Worm (Caenorhabditis elegans): ENCODE data around the gene sorb-1.

The sorb-1 gene

DNA sequence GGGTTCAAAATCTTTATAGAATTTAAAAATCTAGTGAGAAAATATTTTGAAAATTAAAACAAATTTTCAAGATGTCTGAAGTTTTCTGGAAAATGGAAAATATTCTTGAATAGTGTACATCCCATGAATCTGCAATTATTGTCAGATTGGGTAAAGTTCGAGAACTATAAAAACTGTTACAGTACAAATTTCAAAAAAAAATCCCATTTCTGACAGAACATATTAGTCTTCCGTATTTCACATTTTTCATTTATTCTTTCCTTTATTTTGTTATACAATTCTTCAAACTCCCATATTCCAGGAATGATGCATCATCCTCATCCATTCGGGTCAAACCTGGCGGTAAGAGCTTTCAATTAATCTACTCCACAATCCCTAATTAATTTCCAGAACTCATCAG lies at the start of gene sorb-1:
Gene sorb-1, plus strand, starts transcription at position 301 of the 400 bp plus-strand sequence.
- no peak for TF ChIP-seq tra-1 (GFP tag; IDR thresholded peaks at IDR 0.05)
- TF ChIP-seq pha-4 (GFP tag; IDR thresholded peaks at IDR 0.05) = no peak
- no peak for TF ChIP-seq pha-4 (tag; optimal IDR thresholded peaks at IDR 0.05)
- TF ChIP-seq egl-27 (tag; optimal IDR thresholded peaks at IDR 0.05) = no peak
- no peak for TF ChIP-seq gei-8 (GFP tag; optimal IDR thresholded peaks at IDR 0.05)
- TF ChIP-seq nhr-41 (GFP tag; IDR thresholded peaks at IDR 0.05) = no peak
- no peak for TF ChIP-seq lir-3 (tag; optimal IDR thresholded peaks at IDR 0.05)
- no peak for TF ChIP-seq snpc-4 (tag; optimal IDR thresholded peaks at IDR 0.05)
- TF ChIP-seq daf-8 (GFP tag; IDR thresholded peaks at IDR 0.05) = no peak
- peak in 1 of 2 experiments; percentile 21 for TF ChIP-seq unc-62 (GFP tag; optimal IDR thresholded peaks at IDR 0.05 in 1 of 2)
- TF ChIP-seq unc-62 (tag; optimal IDR thresholded peaks at IDR 0.05) = no peak
- TF ChIP-seq unc-130 (GFP tag; optimal IDR thresholded peaks at IDR 0.05) = no peak
- TF ChIP-seq nhr-77 (tag; optimal IDR thresholded peaks at IDR 0.05) = no peak
- TF ChIP-seq aha-1 (tag) = peak; percentile 11
- TF ChIP-seq dmd-6 (GFP tag; IDR thresholded peaks at IDR 0.05) = no peak
- no peak for TF ChIP-seq ztf-11 (tag; optimal IDR thresholded peaks at IDR 0.05)

- TF ChIP-seq aha-1 (tag) (peak; percentile 50), nhr-48 (tag; optimal IDR thresholded peaks at IDR 0.05) (no peak), mep-1 (tag; optimal IDR thresholded peaks at IDR 0.05) (peak; percentile 16), madf-9 (GFP tag; conservative IDR thresholded peaks at IDR 0.05) (no peak), php-3 (GFP tag; IDR thresholded peaks at IDR 0.05) (no peak), saeg-2 (GFP tag; IDR thresholded peaks at IDR 0.05) (no peak), ceh-32 (tag; optimal IDR thresholded peaks at IDR 0.05; ENCODE audit: poor library complexity) (no peak), unc-62 (GFP tag; optimal IDR thresholded peaks at IDR 0.05 in 1 of 2) (no peak), unc-62 (tag; optimal IDR thresholded peaks at IDR 0.05) (no peak), hlh-11 (tag; optimal IDR thresholded peaks at IDR 0.05) (no peak), lin-15B (tag; optimal IDR thresholded peaks at IDR 0.05) (no peak)
These were observed 49.3 kb upstream of the sorb-1 start for ce11 chrIV:13700847-13701246.

ce11 chrIV:13701472-13701871 lies 48.7 kb upstream of the sorb-1 start:
- TF ChIP-seq fkh-10 (GFP tag; optimal IDR thresholded peaks at IDR 0.05) (no peak), lin-29 (GFP tag; IDR thresholded peaks at IDR 0.05) (no peak), hif-1 (tag; optimal IDR thresholded peaks at IDR 0.05) (no peak), vab-7 (GFP tag; IDR thresholded peaks at IDR 0.05) (peak; percentile 63; the same call in 1 of the 2 replicates), Y48G9A.11 (GFP tag; IDR thresholded peaks at IDR 0.05) (0 out of 2 replicates have a peak, but pooled peaks have one; percentile 55), snpc-1.2 (GFP tag; IDR thresholded peaks at IDR 0.05) (peak; percentile 96), daf-8 (GFP tag; IDR thresholded peaks at IDR 0.05) (no peak), ceh-20 (GFP tag; IDR thresholded peaks at IDR 0.05) (no peak), F44E2.7 (GFP tag; IDR thresholded peaks at IDR 0.05) (0 out of 2 replicates have a peak, but pooled peaks have one; percentile 58), pqm-1 (tag; optimal IDR thresholded peaks at IDR 0.05) (no peak), hmg-1.1 (GFP tag; IDR thresholded peaks at IDR 0.05) (no peak), lin-15B (tag; optimal IDR thresholded peaks at IDR 0.05) (no peak), D1046.2 (GFP tag; IDR thresholded peaks at IDR 0.05) (no peak), arid-1 (GFP tag; conservative IDR thresholded peaks at IDR 0.05) (no peak), unc-39 (tag; optimal IDR thresholded peaks at IDR 0.05) (no peak), ZK337.2 (GFP tag; IDR thresholded peaks at IDR 0.05) (no peak), nhr-42 (GFP tag; IDR thresholded peaks at IDR 0.05) (no peak), aly-2 (tag; optimal IDR thresholded peaks at IDR 0.05) (no peak), unc-62 (GFP tag; optimal IDR thresholded peaks at IDR 0.05 in 1 of 2) (no peak), unc-62 (tag; optimal IDR thresholded peaks at IDR 0.05) (no peak), lin-1 (GFP tag; IDR thresholded peaks at IDR 0.05) (no peak), spr-1 (tag; optimal IDR thresholded peaks at IDR 0.05) (no peak), tra-1 (GFP tag; IDR thresholded peaks at IDR 0.05) (no peak), ctbp-1 (GFP tag; IDR thresholded peaks at IDR 0.05) (no peak), hlh-11 (tag; optimal IDR thresholded peaks at IDR 0.05) (no peak), zip-2 (tag; optimal IDR thresholded peaks at IDR 0.05) (no peak), gei-8 (GFP tag; optimal IDR thresholded peaks at IDR 0.05) (no peak), dmd-6 (GFP tag; IDR thresholded peaks at IDR 0.05) (no peak), nhr-28 (tag; optimal IDR thresholded peaks at IDR 0.05) (no peak), ceh-28 (tag; optimal IDR thresholded peaks at IDR 0.05) (no peak), nhr-10 (tag; optimal IDR thresholded peaks at IDR 0.05) (no peak), T20F7.1 (GFP tag; optimal IDR thresholded peaks at IDR 0.05) (no peak), F37D6.2 (tag; optimal IDR thresholded peaks at IDR 0.05) (no peak)

Measured in whole organism, L4 larva.